Fruit fly (Drosophila melanogaster): Measurements from ENCODE around the gene Hsc70-4.

Gene Hsc70-4

DNA sequence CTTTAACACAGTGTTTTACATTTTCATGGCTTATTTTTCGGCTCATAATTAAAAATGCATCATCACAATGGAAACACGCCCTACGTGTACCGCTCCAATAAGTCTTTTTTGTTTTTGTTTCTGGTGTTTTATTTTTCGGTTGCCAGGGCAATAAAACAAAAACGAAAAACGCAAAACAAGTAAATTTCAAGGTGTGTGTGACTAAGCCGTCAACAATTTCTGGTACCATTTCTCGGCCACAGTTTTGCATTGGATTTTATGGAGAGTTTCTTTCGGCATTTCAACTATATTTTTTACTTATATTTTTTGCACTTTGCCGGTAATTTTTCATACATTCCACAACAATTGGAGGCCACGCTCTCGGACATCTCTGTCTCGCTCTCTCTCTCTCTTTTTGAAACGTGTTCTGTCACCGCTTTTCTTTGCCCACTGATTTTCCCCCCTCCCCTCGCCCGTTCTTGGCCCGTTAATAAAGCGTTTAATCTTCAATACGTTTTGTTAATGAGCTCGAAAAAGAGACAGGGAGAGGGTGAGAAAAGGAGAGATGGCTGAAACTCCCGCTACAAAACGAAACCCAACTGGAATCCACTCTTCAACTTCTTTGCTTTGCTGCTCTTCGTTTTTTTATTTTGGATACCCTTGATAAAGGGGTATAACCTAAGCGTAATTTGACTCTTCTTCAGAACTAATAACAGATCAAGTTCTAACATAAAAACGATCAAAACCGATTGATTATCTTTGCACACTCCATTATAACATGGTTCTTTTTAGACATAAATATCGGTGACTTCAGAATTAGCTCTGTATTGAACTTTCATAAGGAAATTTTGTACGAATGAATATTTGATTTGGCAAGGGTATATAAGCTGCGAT is 50.8 kb downstream of the Hsc70-4 start:
- TF ChIP-seq cic (GFP tag; optimal IDR thresholded peaks at IDR 0.05), result no peak
- TF ChIP-seq Clk (GFP tag; optimal IDR thresholded peaks at IDR 0.05), result no peak
- no peak for TF ChIP-seq toe (GFP tag; optimal IDR thresholded peaks at IDR 0.05)
- TF ChIP-seq tj (GFP tag; optimal IDR thresholded peaks at IDR 0.05), result peak; percentile 71
- TF ChIP-seq CG14711 (tag; optimal IDR thresholded peaks at IDR 0.05), result no peak
- TF ChIP-seq Hr96 (GFP tag; optimal IDR thresholded peaks at IDR 0.05), result no peak
- no peak for TF ChIP-seq CG12768 (GFP tag; optimal IDR thresholded peaks at IDR 0.05)
- TF ChIP-seq pad (GFP tag; optimal IDR thresholded peaks at IDR 0.05), result peak; percentile 80
- TF ChIP-seq CG1620 (GFP tag; optimal IDR thresholded peaks at IDR 0.05), result peak; percentile 22
- TF ChIP-seq kay (GFP tag; ENCODE audit: borderline replicate concordance), result no peak
- TF ChIP-seq Crg-1 (GFP tag; optimal IDR thresholded peaks at IDR 0.05), result no peak
- TF ChIP-seq bab1 (GFP tag; optimal IDR thresholded peaks at IDR 0.05), result peak; percentile 26
- TF ChIP-seq CG33017 (tag; optimal IDR thresholded peaks at IDR 0.05), result no peak
- TF ChIP-seq ovo (GFP tag; optimal IDR thresholded peaks at IDR 0.05), result no peak
- no peak for TF ChIP-seq CG5204 (GFP tag; optimal IDR thresholded peaks at IDR 0.05)
- no peak for TF ChIP-seq cnc (optimal IDR thresholded peaks at IDR 0.05)
- TF ChIP-seq CG11617 (GFP tag; optimal IDR thresholded peaks at IDR 0.05), result peak; percentile 1
- no peak for TF ChIP-seq Mnt (GFP tag; optimal IDR thresholded peaks at IDR 0.05)
- no peak for TF ChIP-seq CG7045 (GFP tag; optimal IDR thresholded peaks at IDR 0.05)
- TF ChIP-seq CG7101 (tag; optimal IDR thresholded peaks at IDR 0.05), result no peak

DNA sequence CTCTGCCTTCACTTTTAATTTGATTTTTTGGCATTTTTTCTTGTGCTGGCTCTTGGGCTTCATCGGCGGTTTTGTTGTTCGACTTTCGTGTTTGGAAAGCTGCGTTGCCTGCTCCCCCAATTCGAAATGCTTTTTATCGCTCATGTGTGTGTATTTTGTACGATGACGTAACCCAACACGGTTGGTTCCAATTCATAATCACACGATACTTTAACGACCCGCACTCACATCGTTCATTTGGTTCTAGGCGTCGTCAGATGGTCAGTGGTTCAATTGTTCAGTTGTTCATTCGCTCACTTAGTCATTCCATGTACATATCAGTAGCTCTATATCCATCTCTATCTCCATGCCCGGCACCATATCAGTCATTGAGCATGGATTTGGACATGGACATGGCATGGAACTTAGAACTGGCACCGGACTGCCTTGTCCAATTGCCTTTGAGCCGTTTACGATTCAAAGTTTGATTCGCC is 51.4 kb downstream of the Hsc70-4 start:
- TF ChIP-seq cnc (optimal IDR thresholded peaks at IDR 0.05), result no peak
- no peak for TF ChIP-seq CG7045 (GFP tag; optimal IDR thresholded peaks at IDR 0.05)
- TF ChIP-seq toe (GFP tag; optimal IDR thresholded peaks at IDR 0.05), result no peak
- no peak for TF ChIP-seq pad (GFP tag; optimal IDR thresholded peaks at IDR 0.05)
- no peak for TF ChIP-seq kay (GFP tag; ENCODE audit: borderline replicate concordance)
- no peak for TF ChIP-seq CG1620 (GFP tag; optimal IDR thresholded peaks at IDR 0.05)
- TF ChIP-seq CG11617 (GFP tag; optimal IDR thresholded peaks at IDR 0.05), result no peak
- TF ChIP-seq bab1 (GFP tag; optimal IDR thresholded peaks at IDR 0.05), result no peak
- TF ChIP-seq Mnt (GFP tag; optimal IDR thresholded peaks at IDR 0.05), result no peak
- no peak for TF ChIP-seq Crg-1 (GFP tag; optimal IDR thresholded peaks at IDR 0.05)
- TF ChIP-seq CG12768 (GFP tag; optimal IDR thresholded peaks at IDR 0.05), result no peak
- TF ChIP-seq tj (GFP tag; optimal IDR thresholded peaks at IDR 0.05), result no peak
- TF ChIP-seq ovo (GFP tag; optimal IDR thresholded peaks at IDR 0.05), result no peak

All from whole organism, adult.